Fruit fly (Drosophila melanogaster) whole organism, embryonic: ENCODE results near the gene Irk1.

Experiments
- C15 ChIP-seq: fragments of 200-800 bp; sonication (Bioruptor generic); IDR thresholded peaks from 3 replicates; pipeline ENCODE4 v1.3.6; 2022; ENCODE audit warnings: missing biosample characterization, missing genetic modification characterization
- CG11456 ChIP-seq: fragments of 200-800 bp; sonication (Bioruptor generic); IDR thresholded peaks from 3 replicates; pipeline ENCODE4 v1.3.6; 2022; ENCODE audit warnings: missing biosample characterization, missing genetic modification characterization
- CG13287 ChIP-seq: fragments of 200-800 bp; sonication (Bioruptor generic); IDR thresholded peaks from 2 replicates; pipeline ENCODE4 v1.3.6; 2022; ENCODE audit warnings: missing biosample characterization, missing genetic modification characterization; ENCODE audit not compliant: partially characterized antibody
- CG13624 ChIP-seq: fragments of 200-800 bp; sonication (Bioruptor generic); optimal IDR thresholded peaks from 2 replicates; lab custom pipeline; 2016; ENCODE audit warnings: missing biosample characterization, missing genetic modification characterization
- CG14860 ChIP-seq: fragments of 200-800 bp; sonication (Bioruptor generic); IDR thresholded peaks from 3 replicates; pipeline ENCODE4 v1.3.6; 2022; ENCODE audit warnings: missing biosample characterization, missing genetic modification characterization; ENCODE audit not compliant: partially characterized antibody
- CG14965 ChIP-seq: fragments of 200-800 bp; sonication (Bioruptor generic); optimal IDR thresholded peaks from 2 replicates; lab custom pipeline; 2016; ENCODE audit warnings: missing biosample characterization, missing genetic modification characterization, borderline replicate concordance
- CG15479 ChIP-seq: fragments of 200-800 bp; sonication (Bioruptor generic); optimal IDR thresholded peaks from 3 replicates; lab custom pipeline; 2019; ENCODE audit warnings: missing biosample characterization, mild to moderate bottlenecking, missing genetic modification characterization, moderate library complexity
- CG15514 ChIP-seq: fragments of 200-800 bp; sonication (Bioruptor generic); optimal IDR thresholded peaks from 3 replicates; lab custom pipeline; 2017; ENCODE audit warnings: missing biosample characterization, missing genetic modification characterization, mild to moderate bottlenecking, moderate library complexity, missing genetic modification reagents
- CG18599 ChIP-seq: fragments of 200-800 bp; sonication (Bioruptor generic); optimal IDR thresholded peaks from 3 replicates; lab custom pipeline; 2017; ENCODE audit warnings: missing biosample characterization, missing genetic modification characterization, mild to moderate bottlenecking, moderate library complexity, missing genetic modification reagents
- CG2678 ChIP-seq: fragments of 200-800 bp; sonication (Bioruptor generic); optimal IDR thresholded peaks from 3 replicates; lab custom pipeline; 2019; ENCODE audit warnings: missing biosample characterization, mild to moderate bottlenecking, missing genetic modification characterization, moderate library complexity
- CG2712 ChIP-seq: fragments of 200-800 bp; optimal IDR thresholded peaks from 3 replicates; lab custom pipeline; 2019; ENCODE audit warnings: missing biosample characterization, mild to moderate bottlenecking, missing genetic modification characterization, moderate library complexity
- CG3847 ChIP-seq: fragments of 200-800 bp; sonication (Bioruptor generic); IDR thresholded peaks from 2 replicates; pipeline ENCODE4 v1.3.6; 2022; ENCODE audit warnings: missing biosample characterization, missing genetic modification characterization
- CG3995 ChIP-seq: fragments of 200-800 bp; sonication (Bioruptor generic); optimal IDR thresholded peaks from 3 replicates; lab custom pipeline; 2016; ENCODE audit warnings: missing biosample characterization, missing genetic modification characterization
- CG4328 ChIP-seq: fragments of 200-800 bp; sonication (Bioruptor generic); optimal IDR thresholded peaks from 3 replicates; lab custom pipeline; 2017; ENCODE audit warnings: missing biosample characterization, missing genetic modification reagents, missing genetic modification characterization
- CG4360 ChIP-seq: fragments of 200-800 bp; sonication (Bioruptor generic); IDR thresholded peaks from 2 replicates; pipeline ENCODE4 v1.3.6; 2022; ENCODE audit warnings: missing biosample characterization, missing genetic modification characterization
- CG9609 ChIP-seq: fragments of 200-800 bp; sonication (Bioruptor generic); optimal IDR thresholded peaks from 3 replicates; lab custom pipeline; 2016; ENCODE audit warnings: missing biosample characterization, missing genetic modification characterization
- CG9797 ChIP-seq: fragments of 200-800 bp; sonication (Bioruptor generic); optimal IDR thresholded peaks from 3 replicates; lab custom pipeline; 2018; ENCODE audit warnings: missing biosample characterization, mild to moderate bottlenecking, missing genetic modification characterization
- CTCF ChIP-seq: fragments of 200-800 bp; sonication (Bioruptor generic); optimal IDR thresholded peaks from 2 replicates; lab custom pipeline; 2017; ENCODE audit warnings: missing biosample characterization, mild to moderate bottlenecking, missing genetic modification characterization, moderate library complexity
- E2f2 ChIP-seq: fragments of 200-800 bp; sonication (Bioruptor generic); IDR thresholded peaks from 2 replicates; pipeline ENCODE4 v1.3.6; 2022; ENCODE audit warnings: missing biosample characterization, missing genetic modification characterization
- Ets65A ChIP-seq: fragments of 200-800 bp; sonication (Bioruptor generic); peaks from one replicate; lab custom pipeline; 2016; ENCODE audit warnings: missing biosample characterization, missing genetic modification characterization
- Ets97D ChIP-seq: fragments of 200-800 bp; sonication (Bioruptor generic); optimal IDR thresholded peaks from 3 replicates; lab custom pipeline; 2016; ENCODE audit warnings: missing biosample characterization, missing genetic modification characterization
- HmgZ ChIP-seq: fragments of 200-800 bp; sonication (Bioruptor generic); optimal IDR thresholded peaks from 2 replicates; lab custom pipeline; 2018; ENCODE audit warnings: missing biosample characterization, mild to moderate bottlenecking, missing genetic modification characterization
- Hmr ChIP-seq: fragments of 200-800 bp; sonication (Bioruptor generic); optimal IDR thresholded peaks from 3 replicates; lab custom pipeline; 2017; ENCODE audit warnings: mild to moderate bottlenecking, missing biosample characterization, missing genetic modification reagents, missing genetic modification characterization
- Jarid2 ChIP-seq: fragments of 200-800 bp; sonication (Bioruptor generic); optimal IDR thresholded peaks from 3 replicates; lab custom pipeline; 2017; ENCODE audit warnings: mild to moderate bottlenecking, missing biosample characterization, missing genetic modification reagents, missing genetic modification characterization
- MTF-1 ChIP-seq: fragments of 200-800 bp; sonication (Bioruptor generic); optimal IDR thresholded peaks from 2 replicates; lab custom pipeline; 2018; ENCODE audit warnings: missing biosample characterization, mild to moderate bottlenecking, missing genetic modification characterization, borderline replicate concordance
- Med ChIP-seq: fragments of 200-800 bp; sonication (Bioruptor generic); peaks from one replicate; lab custom pipeline; 2016; ENCODE audit warnings: missing biosample characterization, missing genetic modification characterization, mild to moderate bottlenecking, inconsistent platforms, moderate library complexity
- Neu2 ChIP-seq: fragments of 200-800 bp; sonication (Bioruptor generic); optimal IDR thresholded peaks from 3 replicates; lab custom pipeline; 2016; ENCODE audit warnings: missing biosample characterization, missing genetic modification characterization, borderline replicate concordance
- Optix ChIP-seq: fragments of 200-800 bp; sonication (Bioruptor generic); IDR thresholded peaks from 3 replicates; pipeline ENCODE4 v1.3.6; 2022; ENCODE audit warnings: missing biosample characterization, missing genetic modification characterization
- Pdp1 ChIP-seq, 2 experiments: fragments of 200-800 bp; sonication (Bioruptor generic); optimal IDR thresholded peaks; 3 replicates each; lab custom pipeline; 2016; ENCODE audit warnings: missing biosample characterization in 2 of 2, missing genetic modification characterization in 2 of 2, mild to moderate bottlenecking in 1 of 2, moderate library complexity in 1 of 2
- Ssrp ChIP-seq: fragments of 200-800 bp; sonication (Bioruptor generic); optimal IDR thresholded peaks from 2 replicates; lab custom pipeline; 2018; ENCODE audit warnings: missing biosample characterization, mild to moderate bottlenecking, missing genetic modification characterization, moderate library complexity
- Trl ChIP-seq, 3 experiments: fragments of >200 bp in 2 of 3; fragments of 200-800 bp in 1 of 3; sonication (Bioruptor generic) in 1 of 3; optimal IDR thresholded peaks; 2 replicates in 1 of 3; 3 replicates in 2 of 3; lab custom pipeline; 2016 to 2017; ENCODE audit warnings: missing biosample characterization in 1 of 3, missing genetic modification characterization in 1 of 3
- Vsx1 ChIP-seq: fragments of 200-800 bp; sonication (Bioruptor generic); optimal IDR thresholded peaks from 2 replicates; lab custom pipeline; 2017; ENCODE audit warnings: missing biosample characterization, mild to moderate bottlenecking, missing genetic modification characterization, missing genetic modification reagents
- bbx ChIP-seq: fragments of 200-800 bp; sonication (Bioruptor generic); IDR thresholded peaks from 2 replicates; pipeline ENCODE4 v1.3.6; 2022; ENCODE audit warnings: missing biosample characterization, missing genetic modification characterization; ENCODE audit not compliant: partially characterized antibody
- btn ChIP-seq: fragments of 200-800 bp; sonication (Bioruptor generic); optimal IDR thresholded peaks from 2 replicates; lab custom pipeline; 2016; ENCODE audit warnings: missing biosample characterization, missing genetic modification characterization
- chif ChIP-seq, 2 experiments: fragments of 200-800 bp; sonication (Bioruptor generic); optimal IDR thresholded peaks; 3 replicates each; lab custom pipeline; 2016; ENCODE audit warnings: missing biosample characterization in 2 of 2, missing genetic modification characterization in 2 of 2
- cwo ChIP-seq: fragments of 200-800 bp; sonication (Bioruptor generic); optimal IDR thresholded peaks from 3 replicates; lab custom pipeline; 2017; ENCODE audit warnings: missing biosample characterization, missing genetic modification characterization, mild to moderate bottlenecking, moderate library complexity, missing genetic modification reagents
- dati ChIP-seq: fragments of 200-800 bp; sonication (Bioruptor generic); IDR thresholded peaks from 2 replicates; pipeline ENCODE4 v1.3.6; 2022; ENCODE audit warnings: missing biosample characterization, missing genetic modification characterization
- emc ChIP-seq: fragments of 200-800 bp; sonication (Bioruptor generic); optimal IDR thresholded peaks from 2 replicates; lab custom pipeline; 2016; ENCODE audit warnings: missing biosample characterization, missing genetic modification characterization
- exex ChIP-seq: fragments of 200-800 bp; sonication (Bioruptor generic); optimal IDR thresholded peaks from 4 replicates; lab custom pipeline; 2018; ENCODE audit warnings: missing biosample characterization, mild to moderate bottlenecking, missing genetic modification characterization, moderate library complexity
- eyg ChIP-seq: fragments of 200-800 bp; sonication (Bioruptor generic); optimal IDR thresholded peaks from 3 replicates; lab custom pipeline; 2016; ENCODE audit warnings: missing biosample characterization, missing genetic modification characterization
- ftz-f1 ChIP-seq: fragments of 200-800 bp; sonication (Bioruptor generic); optimal IDR thresholded peaks from 2 replicates; lab custom pipeline; 2016; ENCODE audit warnings: missing biosample characterization, missing genetic modification characterization
- gfzf ChIP-seq: fragments of 200-800 bp; sonication (Bioruptor generic); optimal IDR thresholded peaks from 2 replicates; lab custom pipeline; 2016; ENCODE audit warnings: missing biosample characterization, mild to moderate bottlenecking, missing genetic modification characterization, moderate library complexity
- kay ChIP-seq: fragments of 200-800 bp; sonication (Bioruptor generic); optimal IDR thresholded peaks from 2 replicates; lab custom pipeline; 2016; ENCODE audit warnings: missing biosample characterization, missing genetic modification characterization
- ken ChIP-seq: fragments of 200-800 bp; sonication (Bioruptor generic); IDR thresholded peaks from 3 replicates; pipeline ENCODE4 v1.3.6; 2022; ENCODE audit warnings: missing biosample characterization, missing genetic modification characterization
- pho ChIP-seq: fragments of 200-800 bp; sonication (Bioruptor generic); optimal IDR thresholded peaks from 2 replicates; lab custom pipeline; 2016; ENCODE audit warnings: missing biosample characterization, missing genetic modification characterization
- prd ChIP-seq, 3 experiments: fragments of >200 bp in 2 of 3; fragments of 200-800 bp in 1 of 3; sonication (Bioruptor generic) in 1 of 3; optimal IDR thresholded peaks in 2 of 3; IDR thresholded peaks in 1 of 3; 2 replicates in 2 of 3; 3 replicates in 1 of 3; pipeline versions ENCODE4 v1.3.6 to Lab custom; 2017 to 2022; ENCODE audit warnings: missing biosample characterization in 1 of 3, missing genetic modification characterization in 1 of 3
- pzg ChIP-seq: fragments of 200-800 bp; sonication (Bioruptor generic); optimal IDR thresholded peaks from 3 replicates; lab custom pipeline; 2018; ENCODE audit warnings: missing biosample characterization, mild to moderate bottlenecking, missing genetic modification characterization, moderate library complexity
- scrt ChIP-seq: fragments of 200-800 bp; sonication (Bioruptor generic); optimal IDR thresholded peaks from 2 replicates; lab custom pipeline; 2018; ENCODE audit warnings: missing biosample characterization, mild to moderate bottlenecking, missing genetic modification characterization, moderate library complexity
- yki ChIP-seq: fragments of >200 bp; optimal IDR thresholded peaks from 3 replicates; lab custom pipeline; 2018
- z ChIP-seq: fragments of 200-800 bp; sonication (Bioruptor generic); IDR thresholded peaks from 3 replicates; pipeline ENCODE4 v1.3.6; 2022; ENCODE audit warnings: missing biosample characterization, missing genetic modification characterization

Gene Irk1

DNA sequence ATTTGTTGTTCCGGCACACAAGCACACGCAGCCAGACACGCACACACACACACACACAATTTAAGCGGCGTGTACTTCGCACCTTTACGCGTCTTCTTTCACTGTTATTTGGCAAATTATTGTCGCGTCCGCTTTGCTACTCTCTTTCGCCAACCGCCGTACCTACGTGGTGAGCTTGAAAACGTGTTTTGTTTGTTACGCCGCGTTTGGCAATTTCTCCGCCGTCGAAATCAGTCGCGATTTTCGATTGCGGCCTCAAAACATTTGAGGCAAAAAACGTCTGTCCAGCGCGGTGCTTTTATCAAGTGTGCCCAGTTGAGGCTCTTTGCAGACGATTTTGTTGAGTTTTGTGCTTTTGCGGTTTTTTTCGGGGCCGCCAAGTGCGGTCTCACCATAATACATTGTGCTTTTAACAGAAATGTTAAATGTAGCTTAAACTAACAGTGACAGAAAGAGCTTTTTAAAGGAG, 53.6 kb downstream of the Irk1 start (continued):
- TF ChIP-seq CG11456 (GFP tag; lab: Robert Waterston, UW) (no peak), E2f2 (GFP tag; lab: Robert Waterston, UW) (peak; percentile 72), ken (no peak), CTCF (GFP tag; lab: Kevin White, UChicago) (peak; percentile 52), Med (GFP tag; lab: Kevin White, UChicago) (peak; percentile 81), Ets65A (GFP tag; lab: Kevin White, UChicago) (no peak), pzg (GFP tag; lab: Kevin White, UChicago) (peak; percentile 75), scrt (GFP tag; lab: Kevin White, UChicago) (peak; percentile 2), CG3847 (GFP tag; lab: Robert Waterston, UW) (no peak), HmgZ (peak; percentile 37), MTF-1 (GFP tag; lab: Kevin White, UChicago) (no peak), gfzf (GFP tag; lab: Kevin White, UChicago) (peak; percentile 88), exex (tag; lab: Kevin White, UChicago) (peak; percentile 47), CG14860 (GFP tag; lab: Robert Waterston, UW) (no peak), kay (no peak), Hmr (peak; percentile 32), Ets97D (no peak), CG9797 (GFP tag; lab: Kevin White, UChicago) (peak; percentile 33), CG13287 (GFP tag; lab: Robert Waterston, UW) (peak; percentile 61; the same call in 1 of the 2 replicates), CG2712 (tag; lab: Kevin White, UChicago) (no peak), CG4328 (GFP tag; lab: Kevin White, UChicago) (no peak), CG2678 (tag; lab: Kevin White, UChicago) (no peak), CG18599 (GFP tag; lab: Kevin White, UChicago) (peak; percentile 50), Trl (optimal IDR thresholded peaks at IDR 0.05; lab: Kevin White, UChicago) (peak in 1 of 2 experiments; percentile 31), Trl (GFP tag; optimal IDR thresholded peaks at IDR 0.05; lab: Kevin White, UChicago) (no peak), chif (GFP tag; optimal IDR thresholded peaks at IDR 0.05; lab: Kevin White, UChicago) (no peak), CG3995 (GFP tag; lab: Kevin White, UChicago) (peak; percentile 4), CG15479 (GFP tag; lab: Kevin White, UChicago) (no peak), Neu2 (GFP tag; lab: Kevin White, UChicago) (no peak), Jarid2 (GFP tag; lab: Kevin White, UChicago) (peak; percentile 1), cwo (GFP tag; lab: Kevin White, UChicago) (peak; percentile 9), CG15514 (GFP tag; lab: Kevin White, UChicago) (peak; percentile 25), Pdp1 (GFP tag; optimal IDR thresholded peaks at IDR 0.05; lab: Kevin White, UChicago) (peak in 1 of 2 experiments; percentile 23), z (GFP tag; lab: Robert Waterston, UW) (no peak), pho (peak; percentile 0), Optix (GFP tag; lab: Robert Waterston, UW) (no peak), prd (optimal IDR thresholded peaks at IDR 0.05; lab: Kevin White, UChicago) (no peak), prd (GFP tag; IDR thresholded peaks at IDR 0.05; lab: Robert Waterston, UW) (no peak), emc (GFP tag; lab: Kevin White, UChicago) (no peak), Vsx1 (GFP tag; lab: Kevin White, UChicago) (no peak), bbx (GFP tag; lab: Robert Waterston, UW) (peak; percentile 46; the same call in 1 of the 2 replicates), CG4360 (GFP tag; lab: Robert Waterston, UW) (no peak), yki (lab: Kevin White, UChicago) (no peak), ftz-f1 (GFP tag; lab: Kevin White, UChicago) (peak; percentile 51), dati (GFP tag; lab: Robert Waterston, UW) (no peak), btn (GFP tag; lab: Kevin White, UChicago) (no peak), Ssrp (tag; lab: Kevin White, UChicago) (no peak), C15 (GFP tag; lab: Robert Waterston, UW) (no peak), eyg (GFP tag; lab: Kevin White, UChicago) (no peak), CG9609 (GFP tag; lab: Kevin White, UChicago) (no peak), CG13624 (GFP tag; lab: Kevin White, UChicago) (peak; percentile 33), CG14965 (no peak)
